In the genomic region with DNA sequence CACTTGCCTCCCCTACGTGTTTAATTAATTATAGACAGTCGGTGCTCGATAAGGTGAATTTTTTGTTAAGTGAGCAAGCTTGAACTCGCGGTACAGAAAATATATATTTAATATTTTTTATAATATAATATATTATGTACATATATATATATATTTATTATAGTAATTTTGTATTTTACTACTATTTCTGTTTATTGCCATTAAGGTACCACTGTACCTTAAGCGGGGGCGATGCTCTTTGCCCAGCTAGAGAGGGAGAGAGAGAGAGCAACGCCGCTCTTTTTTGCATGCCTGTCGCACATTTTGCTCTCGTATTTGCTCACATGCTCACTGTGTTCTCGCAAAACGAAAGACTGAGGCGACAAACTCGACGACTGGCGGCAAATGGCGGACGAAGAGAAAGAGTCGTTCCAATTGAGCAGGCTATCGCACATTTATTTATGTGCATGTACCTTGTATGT, we compare ENCODE assay signal across 5 fruit fly cellular contexts.
A peak's percentile ranks its signal among the peaks of the same experiment; 100 is the strongest.
TF ChIP-seq lines count a peak whose summit lies in the region.

No protein-coding gene starts in this region.

TF ChIP-seq in whole organism, adult, 20 proteins besides CTCF, POLR2A, EP300 and RAD21 (continued from another document):
- TF ChIP-seq toe (GFP tag; optimal IDR thresholded peaks at IDR 0.05; lab: Kevin White, UChicago) (no peak), pad (GFP tag; optimal IDR thresholded peaks at IDR 0.05; lab: Kevin White, UChicago) (peak; percentile 11), bab1 (GFP tag; optimal IDR thresholded peaks at IDR 0.05; lab: Kevin White, UChicago) (peak; percentile 28)

TF ChIP-seq in whole organism, embryonic, 481 proteins besides CTCF, POLR2A, EP300 and RAD21 (continued from another document and continues in another):
- TF ChIP-seq CG31441 (GFP tag; IDR thresholded peaks at IDR 0.05; lab: Robert Waterston, UW) = 0 out of 2 replicates have a peak, but pooled peaks have one; percentile 32
- TF ChIP-seq HmgD (GFP tag; optimal IDR thresholded peaks at IDR 0.05; lab: Kevin White, UChicago) = no peak
- TF ChIP-seq CG14667 (GFP tag; IDR thresholded peaks at IDR 0.05; lab: Robert Waterston, UW) = 0 out of 2 replicates have a peak, but pooled peaks have one; percentile 11
- peak; percentile 14; the same call in 1 of the 2 replicates for TF ChIP-seq Taf1 (GFP tag; IDR thresholded peaks at IDR 0.05; lab: Robert Waterston, UW)
- TF ChIP-seq Dp (GFP tag; optimal IDR thresholded peaks at IDR 0.05; lab: Kevin White, UChicago) = no peak
- no peak for TF ChIP-seq her (GFP tag; optimal IDR thresholded peaks at IDR 0.05; lab: Kevin White, UChicago)
- TF ChIP-seq yki (optimal IDR thresholded peaks at IDR 0.05; lab: Kevin White, UChicago) = no peak
- TF ChIP-seq CG10147 (GFP tag; optimal IDR thresholded peaks at IDR 0.05; lab: Kevin White, UChicago) = peak; percentile 24
- peak; percentile 61 for TF ChIP-seq Fer1 (GFP tag; optimal IDR thresholded peaks at IDR 0.05; lab: Kevin White, UChicago)
- no peak for TF ChIP-seq C15 (GFP tag; IDR thresholded peaks at IDR 0.05; lab: Robert Waterston, UW)
- TF ChIP-seq BtbVII (GFP tag; optimal IDR thresholded peaks at IDR 0.05; lab: Kevin White, UChicago) = peak; percentile 29
- no peak for TF ChIP-seq dmrt11E (tag; optimal IDR thresholded peaks at IDR 0.05; lab: Kevin White, UChicago)
- TF ChIP-seq Atf3 (GFP tag; optimal IDR thresholded peaks at IDR 0.05; lab: Kevin White, UChicago) = no peak
- TF ChIP-seq CG31224 (GFP tag; IDR thresholded peaks at IDR 0.05; lab: Robert Waterston, UW) = 0 out of 2 replicates have a peak, but pooled peaks have one; percentile 28
- no peak for TF ChIP-seq Max (GFP tag; optimal IDR thresholded peaks at IDR 0.05; lab: Kevin White, UChicago)
- TF ChIP-seq CG30403 (GFP tag; optimal IDR thresholded peaks at IDR 0.05; lab: Kevin White, UChicago) = no peak
- no peak for TF ChIP-seq pros (GFP tag; optimal IDR thresholded peaks at IDR 0.05; lab: Kevin White, UChicago)
- TF ChIP-seq grn (GFP tag; optimal IDR thresholded peaks at IDR 0.05; lab: Kevin White, UChicago) = no peak
- TF ChIP-seq disco-r (GFP tag; optimal IDR thresholded peaks at IDR 0.05; lab: Kevin White, UChicago) = no peak
- peak; percentile 37; the same call in 1 of the 3 replicates for TF ChIP-seq Aef1 (GFP tag; IDR thresholded peaks at IDR 0.05; lab: Robert Waterston, UW)
- TF ChIP-seq CG1024 (GFP tag; IDR thresholded peaks at IDR 0.05; lab: Robert Waterston, UW) = no peak
- no peak for TF ChIP-seq chif (GFP tag; optimal IDR thresholded peaks at IDR 0.05; lab: Kevin White, UChicago)
- no peak for TF ChIP-seq CG8089 (GFP tag; optimal IDR thresholded peaks at IDR 0.05; lab: Kevin White, UChicago)
- TF ChIP-seq CG7786 (GFP tag; optimal IDR thresholded peaks at IDR 0.05; lab: Kevin White, UChicago) = no peak
- TF ChIP-seq twi (tag; optimal IDR thresholded peaks at IDR 0.05; lab: Kevin White, UChicago) = no peak
- TF ChIP-seq row (GFP tag; IDR thresholded peaks at IDR 0.05; lab: Robert Waterston, UW) = peak; percentile 72
- peak; percentile 24; the same call in 1 of the 2 replicates for TF ChIP-seq MBD-R2 (GFP tag; IDR thresholded peaks at IDR 0.05; lab: Robert Waterston, UW)
- peak; percentile 72 for TF ChIP-seq CG13296 (GFP tag; optimal IDR thresholded peaks at IDR 0.05; lab: Kevin White, UChicago)
- peak; percentile 15 for TF ChIP-seq Fer2 (tag; optimal IDR thresholded peaks at IDR 0.05; lab: Kevin White, UChicago)
- TF ChIP-seq CG7987 (GFP tag; optimal IDR thresholded peaks at IDR 0.05; lab: Kevin White, UChicago) = no peak

TF ChIP-seq in whole organism, prepupa, 60 proteins besides CTCF, POLR2A, EP300 and RAD21 (continued from another document and continues in another):
- TF ChIP-seq vri (GFP tag; optimal IDR thresholded peaks at IDR 0.05; lab: Kevin White, UChicago) (peak; percentile 18), salr (GFP tag; optimal IDR thresholded peaks at IDR 0.05; lab: Kevin White, UChicago) (peak; percentile 5 to 51), fkh (GFP tag; optimal IDR thresholded peaks at IDR 0.05; lab: Kevin White, UChicago) (no peak), fd85E (GFP tag; optimal IDR thresholded peaks at IDR 0.05; lab: Kevin White, UChicago) (peak; percentile 47), CG9139 (GFP tag; optimal IDR thresholded peaks at IDR 0.05; lab: Kevin White, UChicago) (peak; percentile 40), CG15336 (GFP tag; IDR thresholded peaks at IDR 0.05; lab: Robert Waterston, UW) (peak; percentile 89), Ets21C (GFP tag; optimal IDR thresholded peaks at IDR 0.05; lab: Kevin White, UChicago) (no peak), CG8632 (GFP tag; optimal IDR thresholded peaks at IDR 0.05; lab: Kevin White, UChicago) (peak; percentile 72), Hr39 (GFP tag; optimal IDR thresholded peaks at IDR 0.05; lab: Kevin White, UChicago) (no peak), Sox14 (GFP tag; optimal IDR thresholded peaks at IDR 0.05; lab: Kevin White, UChicago) (no peak), Smox (GFP tag; optimal IDR thresholded peaks at IDR 0.05; lab: Kevin White, UChicago) (no peak), CG3919 (GFP tag; optimal IDR thresholded peaks at IDR 0.05; lab: Kevin White, UChicago) (peak; percentile 59), CG4318 (GFP tag; optimal IDR thresholded peaks at IDR 0.05; lab: Kevin White, UChicago) (peak; percentile 57), cyc (GFP tag; optimal IDR thresholded peaks at IDR 0.05; lab: Kevin White, UChicago) (no peak), Lpt (GFP tag; optimal IDR thresholded peaks at IDR 0.05; lab: Kevin White, UChicago) (peak; percentile 18), lz (GFP tag; optimal IDR thresholded peaks at IDR 0.05; lab: Kevin White, UChicago) (peak; percentile 27), CG6163 (GFP tag; IDR thresholded peaks at IDR 0.05; lab: Robert Waterston, UW) (peak; percentile 79), CG8119 (GFP tag; IDR thresholded peaks at IDR 0.05; lab: Robert Waterston, UW) (peak; percentile 86), Sox15 (GFP tag; optimal IDR thresholded peaks at IDR 0.05; lab: Kevin White, UChicago) (no peak), spab (GFP tag; optimal IDR thresholded peaks at IDR 0.05; lab: Kevin White, UChicago) (peak; percentile 49), achi (GFP tag; optimal IDR thresholded peaks at IDR 0.05; lab: Kevin White, UChicago) (peak; percentile 76), Ets96B (tag; optimal IDR thresholded peaks at IDR 0.05; lab: Kevin White, UChicago) (peak; percentile 63), acj6 (GFP tag; optimal IDR thresholded peaks at IDR 0.05; lab: Kevin White, UChicago) (peak; percentile 40), Met (GFP tag; optimal IDR thresholded peaks at IDR 0.05; lab: Kevin White, UChicago) (peak; percentile 37), CG31627 (GFP tag; optimal IDR thresholded peaks at IDR 0.05; lab: Kevin White, UChicago) (no peak), net (GFP tag; optimal IDR thresholded peaks at IDR 0.05; lab: Kevin White, UChicago) (peak; percentile 43), OdsH (GFP tag; optimal IDR thresholded peaks at IDR 0.05; lab: Kevin White, UChicago) (peak; percentile 54), CG6854 (GFP tag; optimal IDR thresholded peaks at IDR 0.05; lab: Kevin White, UChicago) (peak; percentile 41), CG3032 (tag; optimal IDR thresholded peaks at IDR 0.05; lab: Kevin White, UChicago) (peak; percentile 73), Sox102F (GFP tag; optimal IDR thresholded peaks at IDR 0.05; lab: Kevin White, UChicago) (peak; percentile 13), CG7368 (GFP tag; optimal IDR thresholded peaks at IDR 0.05; lab: Kevin White, UChicago) (peak; percentile 25), Hr38 (GFP tag; optimal IDR thresholded peaks at IDR 0.05; lab: Kevin White, UChicago) (no peak)

TF ChIP-seq in whole organism, pupa, 21 proteins besides CTCF, POLR2A, EP300 and RAD21 (continued from another document):
- TF ChIP-seq CG32121 (GFP tag; IDR thresholded peaks at IDR 0.05; lab: Robert Waterston, UW) (peak; percentile 79), CG4496 (GFP tag; IDR thresholded peaks at IDR 0.05; lab: Robert Waterston, UW) (peak; percentile 36; the same call in 1 of the 3 replicates)

TF ChIP-seq in whole organism, wandering third instar larva, 38 proteins besides CTCF, POLR2A, EP300 and RAD21 (continued from another document):
- TF ChIP-seq dmrt93B (GFP tag; optimal IDR thresholded peaks at IDR 0.05; lab: Kevin White, UChicago) = peak; percentile 21
- TF ChIP-seq OdsH (GFP tag; optimal IDR thresholded peaks at IDR 0.05; lab: Kevin White, UChicago) = peak; percentile 3
- no peak for TF ChIP-seq sv (GFP tag; optimal IDR thresholded peaks at IDR 0.05; lab: Kevin White, UChicago)
- no peak for TF ChIP-seq Dfd (GFP tag; optimal IDR thresholded peaks at IDR 0.05; lab: Kevin White, UChicago)
- TF ChIP-seq psq (GFP tag; optimal IDR thresholded peaks at IDR 0.05; lab: Kevin White, UChicago) = peak; percentile 62
- peak; percentile 75 to 87 for TF ChIP-seq dl (GFP tag; optimal IDR thresholded peaks at IDR 0.05; lab: Kevin White, UChicago; ENCODE audit: insufficient read depth in 1 of 2, partially characterized antibody in 2 of 2)
- TF ChIP-seq Abd-B (GFP tag; optimal IDR thresholded peaks at IDR 0.05; lab: Kevin White, UChicago) = no peak
- peak; percentile 31 for TF ChIP-seq fru (GFP tag; optimal IDR thresholded peaks at IDR 0.05; lab: Kevin White, UChicago)
- no peak for TF ChIP-seq pan (optimal IDR thresholded peaks at IDR 0.05; lab: Kevin White, UChicago)
- TF ChIP-seq usp (GFP tag; optimal IDR thresholded peaks at IDR 0.05; lab: Kevin White, UChicago) = no peak
- TF ChIP-seq sage (GFP tag; optimal IDR thresholded peaks at IDR 0.05; lab: Kevin White, UChicago) = no peak
- peak; percentile 13 for TF ChIP-seq CrebA (GFP tag; optimal IDR thresholded peaks at IDR 0.05; lab: Kevin White, UChicago; ENCODE audit: borderline replicate concordance)
- no peak for TF ChIP-seq Mio (GFP tag; optimal IDR thresholded peaks at IDR 0.05; lab: Kevin White, UChicago)
- TF ChIP-seq Rel (GFP tag; optimal IDR thresholded peaks at IDR 0.05; lab: Kevin White, UChicago) = no peak
- peak; percentile 37 for TF ChIP-seq Rel (tag; optimal IDR thresholded peaks at IDR 0.05; lab: Kevin White, UChicago)
- TF ChIP-seq Jra (GFP tag; optimal IDR thresholded peaks at IDR 0.05; lab: Kevin White, UChicago) = no peak
- no peak for TF ChIP-seq Hr78 (GFP tag; optimal IDR thresholded peaks at IDR 0.05; lab: Kevin White, UChicago)
